Worm (Caenorhabditis elegans) whole organism, late embryonic: ENCODE data around the gene nspb-7.
A peak's percentile ranks its signal among the peaks of the same experiment; 100 is the strongest.
"Not testable (repeated sequence)": the region's sequence is repeated elsewhere in the genome, so short reads cannot be mapped to it uniquely, and the experiment has no call there.

ENCODE experiments used
- C08G9.2 ChIP-seq: sonication (generic microtip); optimal IDR thresholded peaks from 2 replicates; lab custom pipeline; 2016; ENCODE audit warnings: mild to moderate bottlenecking, missing genetic modification characterization, moderate library complexity, missing compliant biosample characterization
- Y22D7AL.16 ChIP-seq: sonication (generic microtip); optimal IDR thresholded peaks from 2 replicates; lab custom pipeline; 2016; ENCODE audit warnings: missing genetic modification characterization, missing compliant biosample characterization
- ceh-14 ChIP-seq: sonication (generic microtip); optimal IDR thresholded peaks from 2 replicates; lab custom pipeline; 2016; ENCODE audit warnings: missing genotype, missing genetic modification characterization, missing compliant biosample characterization
- ceh-18 ChIP-seq: sonication (generic microtip); optimal IDR thresholded peaks from 2 replicates; lab custom pipeline; 2016; ENCODE audit warnings: missing genetic modification characterization, missing compliant biosample characterization
- ceh-2 ChIP-seq: sonication (generic microtip); optimal IDR thresholded peaks from 2 replicates; lab custom pipeline; 2016; ENCODE audit warnings: missing genotype, missing genetic modification characterization, missing compliant biosample characterization
- ceh-31 ChIP-seq: sonication (generic microtip); optimal IDR thresholded peaks from 2 replicates; lab custom pipeline; 2016; ENCODE audit warnings: missing genetic modification characterization, missing compliant biosample characterization
- ceh-34 ChIP-seq: sonication (generic microtip); optimal IDR thresholded peaks from 2 replicates; lab custom pipeline; 2016; ENCODE audit warnings: mild to moderate bottlenecking, missing genetic modification characterization, missing compliant biosample characterization
- ceh-45 ChIP-seq: fragments of 200-800 bp; sonication (Bioruptor generic); IDR thresholded peaks from 2 replicates; pipeline ENCODE4 v1.3.6; 2022; ENCODE audit warnings: missing genetic modification reagents, missing genetic modification characterization, missing compliant biosample characterization
- dmd-4 ChIP-seq: sonication (generic microtip); optimal IDR thresholded peaks from 2 replicates; lab custom pipeline; 2016; ENCODE audit warnings: borderline replicate concordance, missing genetic modification characterization, missing compliant biosample characterization
- dve-1 ChIP-seq: sonication (generic microtip); optimal IDR thresholded peaks from 2 replicates; lab custom pipeline; 2017; ENCODE audit warnings: antibody characterized with exemption, mild to moderate bottlenecking, missing genetic modification characterization, missing compliant biosample characterization
- elt-2 ChIP-seq: sonication (generic microtip); optimal IDR thresholded peaks from 2 replicates; lab custom pipeline; 2016; ENCODE audit warnings: missing genetic modification reagents, missing genetic modification characterization, missing compliant biosample characterization
- ets-4 ChIP-seq: sonication (generic microtip); optimal IDR thresholded peaks from 2 replicates; lab custom pipeline; 2016; ENCODE audit warnings: missing genetic modification characterization, missing compliant biosample characterization
- eyg-1 ChIP-seq: sonication (generic microtip); optimal IDR thresholded peaks from 2 replicates; lab custom pipeline; 2016; ENCODE audit warnings: missing genotype, missing genetic modification characterization, missing compliant biosample characterization
- fax-1 ChIP-seq: sonication (generic microtip); optimal IDR thresholded peaks from 2 replicates; lab custom pipeline; 2016; ENCODE audit warnings: missing genotype, missing genetic modification characterization, missing compliant biosample characterization
- fkh-10 ChIP-seq: fragments of 150-350 bp; optimal IDR thresholded peaks from 2 replicates; lab custom pipeline; 2014; ENCODE audit warnings: missing biosample characterization, missing genetic modification reagents, missing genetic modification characterization
- hlh-8 ChIP-seq: sonication (generic microtip); optimal IDR thresholded peaks from 2 replicates; lab custom pipeline; 2016; ENCODE audit warnings: missing genotype, missing genetic modification characterization, missing compliant biosample characterization
- madf-2 ChIP-seq: sonication (generic microtip); optimal IDR thresholded peaks from 2 replicates; lab custom pipeline; 2017; ENCODE audit warnings: missing genetic modification characterization, missing compliant biosample characterization
- mec-3 ChIP-seq: sonication (generic microtip); optimal IDR thresholded peaks from 2 replicates; lab custom pipeline; 2016; ENCODE audit warnings: borderline replicate concordance, missing genetic modification characterization, missing compliant biosample characterization
- nfya-1 ChIP-seq: sonication (generic microtip); optimal IDR thresholded peaks from 2 replicates; lab custom pipeline; 2017; ENCODE audit warnings: missing genetic modification characterization, mild to moderate bottlenecking, missing compliant biosample characterization, antibody characterized with exemption, moderate library complexity
- pha-2 ChIP-seq: sonication (generic microtip); optimal IDR thresholded peaks from 2 replicates; lab custom pipeline; 2017; ENCODE audit warnings: mild to moderate bottlenecking, missing genetic modification characterization, missing compliant biosample characterization
- pqm-1 ChIP-seq: sonication (generic microtip); optimal IDR thresholded peaks from 2 replicates; lab custom pipeline; 2016; ENCODE audit warnings: missing genetic modification characterization, missing compliant biosample characterization
- ref-2 ChIP-seq: sonication (generic microtip); optimal IDR thresholded peaks from 2 replicates; lab custom pipeline; 2016; ENCODE audit warnings: missing genetic modification characterization, missing compliant biosample characterization
- rnt-1 ChIP-seq: sonication (generic microtip); optimal IDR thresholded peaks from 2 replicates; lab custom pipeline; 2016; ENCODE audit warnings: missing genetic modification characterization, missing compliant biosample characterization
- sox-2 ChIP-seq: fragments of 200-800 bp; sonication (Bioruptor generic); IDR thresholded peaks from 2 replicates; pipeline ENCODE4 v1.3.6; 2022; ENCODE audit warnings: missing genetic modification reagents, missing genetic modification characterization, missing compliant biosample characterization
- syd-9 ChIP-seq: sonication (generic microtip); optimal IDR thresholded peaks from 2 replicates; lab custom pipeline; 2016; ENCODE audit warnings: mild to moderate bottlenecking, missing genetic modification characterization, moderate library complexity, missing compliant biosample characterization
- tbx-2 ChIP-seq: sonication (generic microtip); optimal IDR thresholded peaks from 2 replicates; lab custom pipeline; 2016; ENCODE audit warnings: missing genetic modification characterization, missing compliant biosample characterization
- tbx-7 ChIP-seq: sonication (generic microtip); optimal IDR thresholded peaks from 2 replicates; lab custom pipeline; 2016; ENCODE audit warnings: missing genotype, missing genetic modification characterization, missing compliant biosample characterization
- unc-3 ChIP-seq, 2 experiments: fragments of 200-800 bp in 1 of 2; sonication (Bioruptor generic) in 1 of 2; sonication (generic microtip) in 1 of 2; conservative IDR thresholded peaks in 1 of 2; optimal IDR thresholded peaks in 1 of 2; 2 replicates each; pipeline versions ENCODE4 v1.3.6 to Lab custom; 2016 to 2022; ENCODE audit warnings: missing compliant biosample characterization in 2 of 2, missing genetic modification characterization in 2 of 2, missing genetic modification reagents in 1 of 2
- unc-42 ChIP-seq: sonication (generic microtip); optimal IDR thresholded peaks from 2 replicates; lab custom pipeline; 2016; ENCODE audit warnings: missing genotype, missing genetic modification characterization, missing compliant biosample characterization
- unc-86 ChIP-seq: sonication (generic microtip); optimal IDR thresholded peaks from 2 replicates; lab custom pipeline; 2016; ENCODE audit warnings: missing genetic modification characterization, missing compliant biosample characterization
- zip-5 ChIP-seq: sonication (generic microtip); optimal IDR thresholded peaks from 2 replicates; lab custom pipeline; 2016; ENCODE audit warnings: missing genetic modification characterization, missing compliant biosample characterization
- ztf-16 ChIP-seq: sonication (generic microtip); optimal IDR thresholded peaks from 2 replicates; lab custom pipeline; 2017; ENCODE audit warnings: missing genetic modification characterization, missing compliant biosample characterization

The nspb-7 gene

ce11 chrII:14550613-14551012 lies 27.5 kb upstream of the nspb-7 start, which contains the start of gene nlp-41:
nlp-41 (plus strand) TSS chrII:14550913.
- no peak for TF ChIP-seq eyg-1 (tag; lab: Kevin White, UChicago)
- no peak for TF ChIP-seq madf-2 (tag; lab: Kevin White, UChicago)
- TF ChIP-seq syd-9 (tag; lab: Kevin White, UChicago) = no peak
- no peak for TF ChIP-seq fkh-10 (GFP tag; lab: Kevin White, UChicago)
- TF ChIP-seq unc-3 (GFP tag; conservative IDR thresholded peaks at IDR 0.05; lab: Robert Waterston, UW) = no peak
- no peak for TF ChIP-seq unc-3 (tag; optimal IDR thresholded peaks at IDR 0.05; lab: Kevin White, UChicago)

- TF ChIP-seq rnt-1 (tag; lab: Kevin White, UChicago) (no peak), dmd-4 (tag; lab: Kevin White, UChicago) (no peak), mec-3 (tag; lab: Kevin White, UChicago) (no peak)
Measured at ce11 chrII:14555019-14555418, 23.1 kb upstream of the nspb-7 start.

- TF ChIP-seq fax-1 (tag; lab: Kevin White, UChicago) (peak; percentile 47), C08G9.2 (peak; percentile 89), pqm-1 (tag; lab: Kevin White, UChicago) (peak; percentile 86), ets-4 (peak; percentile 80), ceh-34 (tag; lab: Kevin White, UChicago) (peak; percentile 76), Y22D7AL.16 (tag; lab: Kevin White, UChicago) (peak; percentile 9), unc-86 (tag; lab: Kevin White, UChicago) (peak; percentile 54), tbx-7 (tag; lab: Kevin White, UChicago) (peak; percentile 67), nfya-1 (tag; lab: Kevin White, UChicago) (peak; percentile 72), rnt-1 (tag; lab: Kevin White, UChicago) (peak; percentile 57), sox-2 (GFP tag; lab: Robert Waterston, UW) (peak; percentile 13), unc-3 (GFP tag; conservative IDR thresholded peaks at IDR 0.05; lab: Robert Waterston, UW) (peak; percentile 62; the same call in 1 of the 2 replicates), hlh-8 (tag; lab: Kevin White, UChicago) (peak; percentile 78), ceh-31 (tag; lab: Kevin White, UChicago) (peak; percentile 91), ref-2 (tag; lab: Kevin White, UChicago) (peak; percentile 60), tbx-2 (tag; lab: Kevin White, UChicago) (peak; percentile 74), unc-42 (peak; percentile 89), ceh-45 (GFP tag; lab: Robert Waterston, UW) (peak; percentile 69; the same call in 1 of the 2 replicates), pha-2 (tag; lab: Kevin White, UChicago) (peak; percentile 15), elt-2 (tag; lab: Kevin White, UChicago) (peak; percentile 60), ceh-14 (peak; percentile 82), ztf-16 (tag; lab: Kevin White, UChicago) (peak; percentile 60), madf-2 (tag; lab: Kevin White, UChicago) (peak; percentile 50), zip-5 (tag; lab: Kevin White, UChicago) (peak; percentile 41), ceh-18 (tag; lab: Kevin White, UChicago) (peak; percentile 85), ceh-2 (tag; lab: Kevin White, UChicago) (peak; percentile 65), dve-1 (tag; lab: Kevin White, UChicago) (peak; percentile 5)
- not testable (repeated sequence) for TF ChIP-seq unc-3 (tag; optimal IDR thresholded peaks at IDR 0.05; lab: Kevin White, UChicago)
- TF ChIP-seq, all 69 proteins: peak for 27; not testable (repeated sequence) for 42
Measured at ce11 chrII:14561549-14562115, 16.5 kb upstream of the nspb-7 start, which contains the start of gene mog-4. mog-4 (minus strand) TSS chrII:14561599.

ce11 chrII:14563766-14564370 lies 14.2 kb upstream of the nspb-7 start:
- TF ChIP-seq unc-42 = peak; percentile 7
